Worm (Caenorhabditis elegans) whole organism, midembryonic: Measurements from ENCODE around the gene lir-1.

Experiments
- T22C8.4 ChIP-seq: fragments of 200-800 bp; sonication (Bioruptor generic); IDR thresholded peaks from 2 replicates; pipeline ENCODE4 v1.3.6; 2022; ENCODE audit warnings: missing genetic modification characterization, missing compliant biosample characterization
- cog-1 ChIP-seq: sonication (generic microtip); optimal IDR thresholded peaks from 2 replicates; lab custom pipeline; 2016; ENCODE audit warnings: missing genetic modification characterization, missing compliant biosample characterization
- flt-1 ChIP-seq: fragments of 200-800 bp; sonication (Bioruptor generic); IDR thresholded peaks from 2 replicates; pipeline ENCODE4 v1.3.6; 2022; ENCODE audit warnings: missing genetic modification characterization, missing compliant biosample characterization
- klf-2 ChIP-seq: fragments of 200-800 bp; sonication (Bioruptor generic); conservative IDR thresholded peaks from 2 replicates; pipeline ENCODE4 v1.3.6; 2022; ENCODE audit warnings: missing genetic modification reagents, missing genetic modification characterization, missing compliant biosample characterization
- med-1 ChIP-seq: sonication (generic microtip); optimal IDR thresholded peaks from 2 replicates; lab custom pipeline; 2017; ENCODE audit warnings: missing genetic modification characterization, mild to moderate bottlenecking, missing compliant biosample characterization, antibody characterized with exemption, missing genetic modification reagents; ENCODE audit not compliant: insufficient read depth
- ref-1 ChIP-seq: fragments of 200-800 bp; sonication (Bioruptor generic); conservative IDR thresholded peaks from 2 replicates; pipeline ENCODE4 v1.3.6; 2022; ENCODE audit warnings: missing genetic modification reagents, missing genetic modification characterization, missing compliant biosample characterization
- tab-1 ChIP-seq: fragments of 200-800 bp; sonication (Bioruptor generic); IDR thresholded peaks from 2 replicates; pipeline ENCODE4 v1.3.6; 2022; ENCODE audit warnings: missing genetic modification characterization, missing compliant biosample characterization
- ztf-23 ChIP-seq: fragments of 200-800 bp; sonication (Bioruptor generic); IDR thresholded peaks from 2 replicates; pipeline ENCODE4 v1.3.6; 2022; ENCODE audit warnings: missing genetic modification reagents, missing genetic modification characterization, missing compliant biosample characterization
- ztf-29 ChIP-seq: fragments of 200-800 bp; sonication (Bioruptor generic); IDR thresholded peaks from 2 replicates; pipeline ENCODE4 v1.3.6; 2022; ENCODE audit warnings: missing genetic modification reagents, missing genetic modification characterization, missing compliant biosample characterization

The lir-1 gene

ce11 chrII:7639036-7639435 lies 32.8 kb upstream of the lir-1 start:
- no peak for TF ChIP-seq T22C8.4 (GFP tag; lab: Robert Waterston, UW)
- TF ChIP-seq ztf-29 (GFP tag; lab: Robert Waterston, UW), result no peak
- TF ChIP-seq cog-1 (tag; lab: Kevin White, UChicago), result no peak
- no peak for TF ChIP-seq ref-1 (GFP tag; lab: Robert Waterston, UW)
- no peak for TF ChIP-seq med-1
- no peak for TF ChIP-seq tab-1 (GFP tag; lab: Robert Waterston, UW)
- TF ChIP-seq klf-2 (GFP tag; lab: Robert Waterston, UW), result no peak
- TF ChIP-seq flt-1 (GFP tag; lab: Robert Waterston, UW), result no peak
- no peak for TF ChIP-seq ztf-23 (GFP tag; lab: Robert Waterston, UW)

ce11 chrII:7640161-7640841 lies 31.5 kb upstream of the lir-1 start:
- TF ChIP-seq ztf-29 (GFP tag; lab: Robert Waterston, UW), result no peak
- no peak for TF ChIP-seq flt-1 (GFP tag; lab: Robert Waterston, UW)
- no peak for TF ChIP-seq tab-1 (GFP tag; lab: Robert Waterston, UW)
- no peak for TF ChIP-seq med-1

DNA sequence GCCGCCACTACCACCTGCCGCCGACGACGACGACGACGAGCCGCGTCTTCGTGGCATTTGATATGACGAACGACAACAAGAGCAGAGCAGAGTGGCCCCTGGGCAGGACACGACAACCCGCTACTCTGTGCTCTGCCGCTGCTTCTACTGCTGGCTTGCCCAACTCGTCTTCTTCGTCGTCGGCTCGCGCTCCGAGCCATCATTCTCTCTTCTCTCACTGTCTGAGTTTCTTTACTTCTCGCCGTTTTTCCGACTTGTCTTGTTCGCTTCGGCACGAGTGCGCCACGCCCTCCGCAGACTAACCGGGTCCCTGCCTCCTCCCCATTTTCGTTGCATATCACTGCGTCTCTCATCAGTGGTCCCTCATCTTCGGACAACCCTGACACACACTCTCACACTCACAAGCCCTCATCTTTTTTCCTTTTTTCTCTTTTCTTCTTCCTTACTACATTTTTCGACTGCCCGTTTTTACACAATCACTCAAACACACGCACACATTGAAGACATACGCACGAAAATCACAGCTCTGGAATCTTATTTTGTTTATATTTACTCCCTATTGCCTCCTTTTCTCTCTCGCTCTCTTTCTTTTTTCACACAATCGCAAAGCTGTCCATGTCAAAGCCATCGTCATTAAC lies 29.7 kb upstream of the lir-1 start:
- TF ChIP-seq med-1, result no peak
- peak; percentile 58 for TF ChIP-seq flt-1 (GFP tag; lab: Robert Waterston, UW)
- peak; percentile 17 for TF ChIP-seq cog-1 (tag; lab: Kevin White, UChicago)

DNA sequence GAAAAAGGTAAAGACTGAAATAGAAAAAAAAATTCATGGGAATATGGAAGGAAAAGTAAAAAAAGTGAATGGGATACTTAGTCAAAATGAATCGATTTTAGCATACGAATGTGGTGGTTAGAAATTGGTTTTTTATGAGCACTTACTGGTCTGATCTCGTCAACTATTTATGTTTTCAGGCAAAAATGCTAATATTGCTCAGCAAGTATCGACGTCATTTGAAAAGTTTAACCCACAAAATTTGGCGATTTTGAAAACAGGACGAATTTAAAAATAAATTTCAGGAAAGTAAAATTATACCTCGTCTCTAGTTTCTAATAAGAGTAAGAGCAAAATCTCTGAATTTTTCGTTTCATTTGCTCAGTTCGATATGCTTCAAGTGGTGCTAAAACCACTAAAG lies 28.6 kb upstream of the lir-1 start:
- TF ChIP-seq med-1 (no peak), cog-1 (tag; lab: Kevin White, UChicago) (no peak)

DNA sequence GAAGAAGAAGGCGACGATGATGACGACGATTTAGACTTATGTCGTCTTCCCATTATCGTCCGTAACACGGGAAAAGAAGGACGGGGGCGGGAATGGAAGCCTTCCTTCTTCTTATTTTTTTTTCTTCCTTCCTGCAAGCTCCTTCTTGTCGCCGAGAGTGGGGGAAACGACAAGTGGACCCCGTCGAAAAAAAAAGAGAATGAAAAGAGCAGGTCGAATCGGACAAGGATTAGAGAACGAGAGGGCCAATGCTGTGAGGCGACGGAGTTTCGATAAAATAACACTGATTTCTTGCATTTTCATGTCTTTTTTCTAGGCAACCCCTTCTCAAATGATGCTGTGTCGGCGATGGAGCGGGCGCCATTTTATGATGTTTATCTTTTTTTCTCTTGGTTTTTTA lies 20.6 kb upstream of the lir-1 start, which contains the start of gene pde-4:
Gene pde-4, minus strand, starts transcription at position 76 of the 400 bp plus-strand sequence.
- TF ChIP-seq ztf-29 (GFP tag; lab: Robert Waterston, UW) (no peak), flt-1 (GFP tag; lab: Robert Waterston, UW) (no peak), T22C8.4 (GFP tag; lab: Robert Waterston, UW) (no peak)

DNA sequence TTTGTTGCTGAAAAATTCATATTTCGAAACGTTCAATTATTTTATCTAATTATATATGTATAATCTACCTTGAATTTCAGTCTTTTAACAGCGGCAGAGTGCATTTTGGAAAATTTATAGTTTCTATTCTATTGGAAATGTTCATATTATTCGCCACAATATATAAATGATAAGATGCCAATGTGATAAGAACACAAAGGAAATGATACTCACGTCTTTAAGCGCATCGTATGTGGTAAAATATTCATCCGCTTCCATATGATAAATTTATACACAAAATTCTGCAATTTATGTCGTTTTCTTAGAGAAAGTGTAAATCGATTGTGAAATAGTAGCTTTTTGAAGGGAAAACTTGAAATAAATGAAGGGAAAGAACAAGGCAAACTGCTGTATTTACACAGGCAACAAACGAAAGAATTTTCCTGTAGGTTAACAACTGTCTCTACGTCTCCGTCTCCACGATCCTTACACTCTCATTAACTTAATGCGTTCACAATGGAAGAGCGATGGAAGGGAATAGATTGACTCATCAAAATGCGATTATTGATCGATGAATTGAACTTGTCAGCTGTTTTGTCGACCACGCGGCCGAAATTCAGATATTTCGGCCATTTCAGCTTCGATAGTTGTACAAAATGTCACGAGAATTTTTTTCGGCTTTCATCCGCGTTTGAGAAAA lies 9.7 kb upstream of the lir-1 start, which contains the start of gene alfa-1:
Gene alfa-1, minus strand, starts transcription at position 515 of the 679 bp plus-strand sequence.
- no peak for TF ChIP-seq ztf-29 (GFP tag; lab: Robert Waterston, UW)
- TF ChIP-seq cog-1 (tag; lab: Kevin White, UChicago), result no peak
- TF ChIP-seq flt-1 (GFP tag; lab: Robert Waterston, UW), result no peak
- TF ChIP-seq med-1, result no peak
- TF ChIP-seq klf-2 (GFP tag; lab: Robert Waterston, UW), result no peak
- no peak; the same call in 1 of the 2 replicates for TF ChIP-seq T22C8.4 (GFP tag; lab: Robert Waterston, UW)
- no peak for TF ChIP-seq ztf-23 (GFP tag; lab: Robert Waterston, UW)
- TF ChIP-seq ref-1 (GFP tag; lab: Robert Waterston, UW), result no peak
- no peak for TF ChIP-seq tab-1 (GFP tag; lab: Robert Waterston, UW)

ce11 chrII:7663028-7663427 lies 8.8 kb upstream of the lir-1 start:
- TF ChIP-seq tab-1 (GFP tag; lab: Robert Waterston, UW), result no peak
- TF ChIP-seq cog-1 (tag; lab: Kevin White, UChicago), result no peak
- TF ChIP-seq ztf-29 (GFP tag; lab: Robert Waterston, UW), result no peak
- TF ChIP-seq flt-1 (GFP tag; lab: Robert Waterston, UW), result no peak
- no peak for TF ChIP-seq med-1
- TF ChIP-seq ztf-23 (GFP tag; lab: Robert Waterston, UW), result no peak
- no peak for TF ChIP-seq ref-1 (GFP tag; lab: Robert Waterston, UW)
- no peak for TF ChIP-seq klf-2 (GFP tag; lab: Robert Waterston, UW)
- TF ChIP-seq T22C8.4 (GFP tag; lab: Robert Waterston, UW), result no peak

DNA sequence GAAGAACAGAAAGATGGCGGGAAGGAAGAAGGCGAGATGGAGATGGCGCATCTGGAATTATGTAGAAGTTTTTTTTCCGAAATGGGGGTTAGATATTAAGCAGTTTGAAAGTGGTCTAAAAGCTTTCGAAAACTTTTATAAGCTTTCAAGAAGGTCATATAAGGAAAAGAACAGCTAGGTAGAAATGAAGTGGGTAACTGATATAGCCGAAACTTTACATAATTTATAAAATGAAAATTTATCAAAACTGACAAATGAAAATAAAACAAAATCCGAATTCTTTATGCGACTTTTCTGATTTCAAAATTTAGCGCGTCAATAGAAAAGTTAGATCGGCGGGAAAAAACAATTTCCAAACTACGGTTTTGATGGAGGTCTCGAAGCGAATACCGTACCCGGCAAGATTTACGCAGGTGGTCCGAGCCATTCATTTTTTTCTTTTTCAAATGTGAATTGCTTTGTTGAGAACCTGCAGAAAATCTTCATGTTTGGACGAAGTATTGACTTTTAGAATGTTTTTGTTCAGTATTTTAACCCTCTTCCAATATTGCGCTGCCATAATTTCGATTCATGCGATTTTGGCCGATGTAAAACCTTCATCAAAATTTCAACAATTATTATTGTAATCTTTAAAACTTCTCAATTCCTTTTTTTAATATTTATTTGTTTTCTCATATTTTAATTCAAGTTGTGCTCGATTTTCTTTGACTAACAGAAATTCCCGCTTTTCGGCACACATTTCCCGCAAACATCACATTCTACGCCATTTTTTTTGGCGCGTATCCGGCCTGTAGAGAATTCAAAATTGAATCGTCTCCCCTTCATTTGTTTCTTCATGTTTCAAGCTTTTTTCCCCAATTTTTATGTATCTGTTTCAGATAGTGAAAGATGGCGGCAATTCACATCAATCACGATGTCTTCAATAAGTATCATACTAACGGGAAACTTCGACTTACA lies 7.8 kb upstream of the lir-1 start, which contains the start of the genes F18A1.7 and rpa-1:
Gene F18A1.7, minus strand, starts transcription at position 51 of the 957 bp plus-strand sequence.
Gene rpa-1, plus strand, starts transcription at position 879 of the 957 bp plus-strand sequence.
- TF ChIP-seq cog-1 (tag; lab: Kevin White, UChicago) (no peak), ztf-23 (GFP tag; lab: Robert Waterston, UW) (0 out of 2 replicates have a peak, but pooled peaks have one; percentile 9)

ce11 chrII:7666338-7666737 lies 5.5 kb upstream of the lir-1 start:
- TF ChIP-seq ztf-23 (GFP tag; lab: Robert Waterston, UW), result no peak
- no peak for TF ChIP-seq klf-2 (GFP tag; lab: Robert Waterston, UW)
- TF ChIP-seq flt-1 (GFP tag; lab: Robert Waterston, UW), result no peak
- no peak for TF ChIP-seq ref-1 (GFP tag; lab: Robert Waterston, UW)
- TF ChIP-seq tab-1 (GFP tag; lab: Robert Waterston, UW), result no peak
- TF ChIP-seq med-1, result no peak
- no peak for TF ChIP-seq cog-1 (tag; lab: Kevin White, UChicago)
